Fruit fly (Drosophila melanogaster) whole organism, embryonic: ENCODE data around the gene sicily.

Source experiments
- Adf1 ChIP-seq: fragments of 200-800 bp; sonication (Bioruptor generic); IDR thresholded peaks from 2 replicates; pipeline ENCODE4 v1.3.6; 2022; ENCODE audit warnings: missing biosample characterization, missing genetic modification characterization
- CG11398 ChIP-seq: fragments of 200-800 bp; sonication (Bioruptor generic); optimal IDR thresholded peaks from 2 replicates; lab custom pipeline; 2016; ENCODE audit warnings: missing biosample characterization, missing genetic modification characterization
- CG11560 ChIP-seq: fragments of 200-800 bp; sonication (Bioruptor generic); IDR thresholded peaks from 3 replicates; pipeline ENCODE4 v1.3.6; 2022; ENCODE audit warnings: missing biosample characterization, missing genetic modification characterization
- CG12942 ChIP-seq: fragments of 200-800 bp; sonication (Bioruptor generic); optimal IDR thresholded peaks from 3 replicates; lab custom pipeline; 2016; ENCODE audit warnings: missing biosample characterization, missing genetic modification characterization
- CG13296 ChIP-seq: fragments of 200-800 bp; sonication (Bioruptor generic); optimal IDR thresholded peaks from 3 replicates; lab custom pipeline; 2018; ENCODE audit warnings: missing biosample characterization, mild to moderate bottlenecking, missing genetic modification characterization
- CG13424 ChIP-seq: fragments of 200-800 bp; sonication (Bioruptor generic); optimal IDR thresholded peaks from 2 replicates; lab custom pipeline; 2019; ENCODE audit warnings: missing biosample characterization, mild to moderate bottlenecking, missing genetic modification characterization, moderate library complexity
- CG14860 ChIP-seq: fragments of 200-800 bp; sonication (Bioruptor generic); IDR thresholded peaks from 3 replicates; pipeline ENCODE4 v1.3.6; 2022; ENCODE audit warnings: missing biosample characterization, missing genetic modification characterization; ENCODE audit not compliant: partially characterized antibody
- CG15514 ChIP-seq: fragments of 200-800 bp; sonication (Bioruptor generic); optimal IDR thresholded peaks from 3 replicates; lab custom pipeline; 2017; ENCODE audit warnings: missing biosample characterization, missing genetic modification characterization, mild to moderate bottlenecking, moderate library complexity, missing genetic modification reagents
- CG15696 ChIP-seq: fragments of 200-800 bp; sonication (Bioruptor generic); optimal IDR thresholded peaks from 2 replicates; lab custom pipeline; 2019; ENCODE audit warnings: missing biosample characterization, mild to moderate bottlenecking, missing genetic modification characterization, moderate library complexity
- CG17361 ChIP-seq: fragments of 200-800 bp; sonication (Bioruptor generic); IDR thresholded peaks from 3 replicates; pipeline ENCODE4 v1.3.6; 2022; ENCODE audit warnings: missing biosample characterization, missing genetic modification characterization
- CG17385 ChIP-seq: fragments of 200-800 bp; sonication (Bioruptor generic); optimal IDR thresholded peaks from 3 replicates; lab custom pipeline; 2018; ENCODE audit warnings: missing biosample characterization, mild to moderate bottlenecking, missing genetic modification characterization
- CG1792 ChIP-seq: fragments of 200-800 bp; sonication (Bioruptor generic); optimal IDR thresholded peaks from 2 replicates; lab custom pipeline; 2016; ENCODE audit warnings: missing biosample characterization, missing genetic modification characterization
- CG2199 ChIP-seq: fragments of 200-800 bp; sonication (Bioruptor generic); IDR thresholded peaks from 3 replicates; pipeline ENCODE4 v1.3.6; 2022; ENCODE audit warnings: missing biosample characterization, missing genetic modification characterization
- CG30020 ChIP-seq: fragments of 200-800 bp; optimal IDR thresholded peaks from 2 replicates; lab custom pipeline; 2019; ENCODE audit warnings: missing biosample characterization, mild to moderate bottlenecking, missing genetic modification characterization, moderate library complexity
- CG4617 ChIP-seq: fragments of 200-800 bp; sonication (Bioruptor generic); optimal IDR thresholded peaks from 3 replicates; lab custom pipeline; 2016; ENCODE audit warnings: missing biosample characterization, missing genetic modification characterization, borderline replicate concordance
- CG4730 ChIP-seq: fragments of 200-800 bp; sonication (Bioruptor generic); IDR thresholded peaks from 2 replicates; pipeline ENCODE4 v1.3.6; 2022; ENCODE audit warnings: missing biosample characterization, missing genetic modification characterization
- CG9215 ChIP-seq: fragments of 200-800 bp; sonication (Bioruptor generic); IDR thresholded peaks from 2 replicates; pipeline ENCODE4 v1.3.6; 2022; ENCODE audit warnings: missing biosample characterization, missing genetic modification characterization
- CG9609 ChIP-seq: fragments of 200-800 bp; sonication (Bioruptor generic); optimal IDR thresholded peaks from 3 replicates; lab custom pipeline; 2016; ENCODE audit warnings: missing biosample characterization, missing genetic modification characterization
- CG9876 ChIP-seq: fragments of 200-800 bp; sonication (Bioruptor generic); optimal IDR thresholded peaks from 2 replicates; lab custom pipeline; 2016; ENCODE audit warnings: missing biosample characterization, missing genetic modification characterization
- CG9932 ChIP-seq: fragments of 200-800 bp; sonication (Bioruptor generic); IDR thresholded peaks from 2 replicates; pipeline ENCODE4 v1.3.6; 2022; ENCODE audit warnings: missing biosample characterization, missing genetic modification characterization
- Deaf1 ChIP-seq: fragments of 200-800 bp; optimal IDR thresholded peaks from 3 replicates; lab custom pipeline; 2019; ENCODE audit warnings: missing biosample characterization, mild to moderate bottlenecking, missing genetic modification characterization, moderate library complexity
- Dref ChIP-seq: fragments of 200-800 bp; sonication (Bioruptor generic); IDR thresholded peaks from 2 replicates; pipeline ENCODE4 v1.3.6; 2022; ENCODE audit warnings: missing biosample characterization, missing genetic modification characterization
- Ets97D ChIP-seq: fragments of 200-800 bp; sonication (Bioruptor generic); optimal IDR thresholded peaks from 3 replicates; lab custom pipeline; 2016; ENCODE audit warnings: missing biosample characterization, missing genetic modification characterization
- Hmr ChIP-seq: fragments of 200-800 bp; sonication (Bioruptor generic); optimal IDR thresholded peaks from 3 replicates; lab custom pipeline; 2017; ENCODE audit warnings: mild to moderate bottlenecking, missing biosample characterization, missing genetic modification reagents, missing genetic modification characterization
- Hmx ChIP-seq: fragments of 200-800 bp; sonication (Bioruptor generic); optimal IDR thresholded peaks from 2 replicates; lab custom pipeline; 2016; ENCODE audit warnings: missing biosample characterization, missing genetic modification characterization
- Hsf ChIP-seq: fragments of 200-800 bp; sonication (Bioruptor generic); optimal IDR thresholded peaks from 3 replicates; lab custom pipeline; 2016; ENCODE audit warnings: missing biosample characterization, missing genetic modification characterization
- Lpt ChIP-seq: fragments of >200 bp; optimal IDR thresholded peaks from 2 replicates; lab custom pipeline; 2018; ENCODE audit warnings: missing biosample characterization, missing genetic modification characterization
- Oli ChIP-seq: fragments of 200-800 bp; sonication (Bioruptor generic); optimal IDR thresholded peaks from 2 replicates; lab custom pipeline; 2018; ENCODE audit warnings: missing biosample characterization, mild to moderate bottlenecking, missing genetic modification characterization, moderate library complexity
- Six4 ChIP-seq: fragments of 200-800 bp; sonication (Bioruptor generic); optimal IDR thresholded peaks from 2 replicates; lab custom pipeline; 2016; ENCODE audit warnings: missing biosample characterization, missing genetic modification characterization
- bab2 ChIP-seq: fragments of 200-800 bp; sonication (Bioruptor generic); optimal IDR thresholded peaks from 2 replicates; lab custom pipeline; 2016; ENCODE audit warnings: missing biosample characterization, missing genetic modification characterization
- bowl ChIP-seq: fragments of 200-800 bp; sonication (Bioruptor generic); IDR thresholded peaks from 2 replicates; pipeline ENCODE4 v1.3.6; 2022; ENCODE audit warnings: missing biosample characterization, missing genetic modification characterization
- chn ChIP-seq: fragments of 200-800 bp; sonication (Bioruptor generic); optimal IDR thresholded peaks from 2 replicates; lab custom pipeline; 2016; ENCODE audit warnings: missing biosample characterization, missing genetic modification characterization
- corto ChIP-seq: fragments of 200-800 bp; sonication (Bioruptor generic); optimal IDR thresholded peaks from 2 replicates; lab custom pipeline; 2016; ENCODE audit warnings: missing biosample characterization, mild to moderate bottlenecking, missing genetic modification characterization, moderate library complexity
- crol ChIP-seq: fragments of 200-800 bp; sonication (Bioruptor generic); IDR thresholded peaks from 2 replicates; pipeline ENCODE4 v1.3.6; 2022; ENCODE audit warnings: missing biosample characterization, missing genetic modification characterization
- dpn ChIP-seq, 2 experiments: fragments of 200-800 bp; sonication (Bioruptor generic); optimal IDR thresholded peaks; 3 replicates each; lab custom pipeline; 2016; ENCODE audit warnings: missing biosample characterization in 2 of 2, missing genetic modification characterization in 2 of 2
- ewg ChIP-seq: fragments of 200-800 bp; sonication (Bioruptor generic); optimal IDR thresholded peaks from 3 replicates; lab custom pipeline; 2017; ENCODE audit warnings: mild to moderate bottlenecking, missing biosample characterization, missing genetic modification reagents, missing genetic modification characterization
- exex ChIP-seq: fragments of 200-800 bp; sonication (Bioruptor generic); optimal IDR thresholded peaks from 4 replicates; lab custom pipeline; 2018; ENCODE audit warnings: missing biosample characterization, mild to moderate bottlenecking, missing genetic modification characterization, moderate library complexity
- eyg ChIP-seq: fragments of 200-800 bp; sonication (Bioruptor generic); optimal IDR thresholded peaks from 3 replicates; lab custom pipeline; 2016; ENCODE audit warnings: missing biosample characterization, missing genetic modification characterization
- gem ChIP-seq: fragments of 200-800 bp; sonication (Bioruptor generic); optimal IDR thresholded peaks from 2 replicates; lab custom pipeline; 2019; ENCODE audit warnings: missing biosample characterization, mild to moderate bottlenecking, missing genetic modification characterization, moderate library complexity
- h ChIP-seq: fragments of >200 bp; optimal IDR thresholded peaks from 2 replicates; lab custom pipeline; 2017
- hkb ChIP-seq, 2 experiments: fragments of 200-800 bp in 1 of 2; fragments of >200 bp in 1 of 2; sonication (Bioruptor generic) in 1 of 2; IDR thresholded peaks in 1 of 2; optimal IDR thresholded peaks in 1 of 2; 2 replicates each; pipeline versions ENCODE4 v1.3.6 to Lab custom; 2017 to 2022; ENCODE audit warnings: missing biosample characterization in 1 of 2, missing genetic modification characterization in 1 of 2
- insv ChIP-seq, 2 experiments: fragments of 200-800 bp; sonication (Bioruptor generic); optimal IDR thresholded peaks; 3 replicates each; lab custom pipeline; 2016 to 2018; ENCODE audit warnings: missing biosample characterization in 2 of 2, missing genetic modification characterization in 2 of 2
- inv ChIP-seq: fragments of 200-800 bp; sonication (Bioruptor generic); IDR thresholded peaks from 2 replicates; pipeline ENCODE4 v1.3.6; 2022; ENCODE audit warnings: missing biosample characterization, missing genetic modification characterization; ENCODE audit not compliant: partially characterized antibody
- maf-S ChIP-seq: fragments of 200-800 bp; sonication (Bioruptor generic); optimal IDR thresholded peaks from 2 replicates; lab custom pipeline; 2016; ENCODE audit warnings: missing biosample characterization, missing genetic modification characterization
- mam ChIP-seq: fragments of 200-800 bp; sonication (Bioruptor generic); optimal IDR thresholded peaks from 3 replicates; lab custom pipeline; 2016; ENCODE audit warnings: missing biosample characterization, missing genetic modification characterization
- mirr ChIP-seq: fragments of 200-800 bp; sonication (Bioruptor generic); optimal IDR thresholded peaks from 3 replicates; lab custom pipeline; 2018; ENCODE audit warnings: missing biosample characterization, mild to moderate bottlenecking, missing genetic modification characterization
- nerfin-1 ChIP-seq: fragments of 200-800 bp; sonication (Bioruptor generic); optimal IDR thresholded peaks from 3 replicates; lab custom pipeline; 2019; ENCODE audit warnings: missing biosample characterization, mild to moderate bottlenecking, missing genetic modification characterization, moderate library complexity
- nmo ChIP-seq: fragments of 200-800 bp; sonication (Bioruptor generic); optimal IDR thresholded peaks from 2 replicates; lab custom pipeline; 2018; ENCODE audit warnings: missing biosample characterization, mild to moderate bottlenecking, missing genetic modification characterization, moderate library complexity
- pnt ChIP-seq: fragments of 200-800 bp; sonication (Bioruptor generic); optimal IDR thresholded peaks from 3 replicates; lab custom pipeline; 2016; ENCODE audit warnings: missing biosample characterization, missing genetic modification characterization
- ranshi ChIP-seq: fragments of 200-800 bp; sonication (Bioruptor generic); IDR thresholded peaks from 2 replicates; pipeline ENCODE4 v1.3.6; 2022; ENCODE audit warnings: missing biosample characterization, missing genetic modification characterization
- slbo ChIP-seq: fragments of 200-800 bp; sonication (Bioruptor generic); IDR thresholded peaks from 2 replicates; pipeline ENCODE4 v1.3.6; 2022; ENCODE audit warnings: missing biosample characterization, missing genetic modification characterization
- unpg ChIP-seq: fragments of 200-800 bp; sonication (Bioruptor generic); optimal IDR thresholded peaks from 3 replicates; lab custom pipeline; 2018; ENCODE audit warnings: missing biosample characterization, mild to moderate bottlenecking, missing genetic modification characterization, moderate library complexity

Gene sicily

dm6 chrX:11885356-11885755 lies 6.2 kb upstream of the sicily start (continued):
- TF ChIP-seq CG1792 (no peak), dpn (GFP tag; optimal IDR thresholded peaks at IDR 0.05; lab: Kevin White, UChicago) (peak in 1 of 2 experiments; percentile 37), CG14860 (GFP tag; lab: Robert Waterston, UW) (no peak), Adf1 (no peak; the same call in 1 of the 2 replicates), chn (GFP tag; lab: Kevin White, UChicago) (no peak), Dref (no peak), Deaf1 (tag; lab: Kevin White, UChicago) (peak; percentile 39), exex (peak; percentile 26), CG17361 (GFP tag; lab: Robert Waterston, UW) (0 out of 3 replicates have a peak, but pooled peaks have one; percentile 14), Six4 (no peak), CG9609 (GFP tag; lab: Kevin White, UChicago) (no peak), bowl (no peak), Lpt (GFP tag; lab: Kevin White, UChicago) (no peak), pnt (GFP tag; lab: Kevin White, UChicago) (no peak), ranshi (GFP tag; lab: Robert Waterston, UW) (peak; percentile 41; the same call in 1 of the 2 replicates), Oli (tag; lab: Kevin White, UChicago) (peak; percentile 60), CG15696 (tag; lab: Kevin White, UChicago) (no peak), nerfin-1 (peak; percentile 0), hkb (optimal IDR thresholded peaks at IDR 0.05; lab: Kevin White, UChicago) (no peak), hkb (GFP tag; IDR thresholded peaks at IDR 0.05; lab: Robert Waterston, UW) (peak; percentile 55), CG9876 (no peak), CG2199 (peak; percentile 34; the same call in 1 of the 3 replicates), inv (no peak)

- TF ChIP-seq unpg = peak; percentile 14
- TF ChIP-seq CG13296 = peak; percentile 20
- TF ChIP-seq Hsf (GFP tag; lab: Kevin White, UChicago) = peak; percentile 22
- TF ChIP-seq CG4730 (GFP tag; lab: Robert Waterston, UW) = no peak
- TF ChIP-seq CG9932 (GFP tag; lab: Robert Waterston, UW) = peak; percentile 67
- TF ChIP-seq CG9215 (GFP tag; lab: Robert Waterston, UW) = 0 out of 2 replicates have a peak, but pooled peaks have one; percentile 14
- peak; percentile 38 for TF ChIP-seq eyg
- peak; percentile 5 for TF ChIP-seq CG11398
- no peak for TF ChIP-seq crol (GFP tag; lab: Robert Waterston, UW)
- TF ChIP-seq gem = peak; percentile 11
- TF ChIP-seq CG15514 = peak; percentile 77
- TF ChIP-seq CG17385 (GFP tag; lab: Kevin White, UChicago) = peak; percentile 26
- TF ChIP-seq CG12942 (GFP tag; lab: Kevin White, UChicago) = peak; percentile 36
- TF ChIP-seq Hmr = peak; percentile 32
- no peak for TF ChIP-seq CG11560 (tag; lab: Robert Waterston, UW)
- peak; percentile 65 for TF ChIP-seq Ets97D
- peak; percentile 30 for TF ChIP-seq chn (GFP tag; lab: Kevin White, UChicago)
- peak; percentile 44 for TF ChIP-seq maf-S (GFP tag; lab: Kevin White, UChicago)
- TF ChIP-seq CG13424 (tag; lab: Kevin White, UChicago) = peak; percentile 13
- TF ChIP-seq insv (GFP tag; optimal IDR thresholded peaks at IDR 0.05; lab: Kevin White, UChicago) = no peak
- TF ChIP-seq Hmx (GFP tag; lab: Kevin White, UChicago) = no peak
- TF ChIP-seq CG4617 (GFP tag; lab: Kevin White, UChicago) = peak; percentile 71
- TF ChIP-seq mam = peak; percentile 72
- no peak for TF ChIP-seq h (lab: Kevin White, UChicago)
- TF ChIP-seq corto (GFP tag; lab: Kevin White, UChicago) = no peak
- peak; percentile 59 for TF ChIP-seq mirr (GFP tag; lab: Kevin White, UChicago)
- TF ChIP-seq bab2 (GFP tag; lab: Kevin White, UChicago) = peak; percentile 37
- peak; percentile 28 for TF ChIP-seq CG30020 (tag; lab: Kevin White, UChicago)
- TF ChIP-seq nmo (GFP tag; lab: Kevin White, UChicago) = peak; percentile 39
- TF ChIP-seq ewg (GFP tag; lab: Kevin White, UChicago) = no peak
- peak; percentile 63 for TF ChIP-seq slbo (GFP tag; lab: Robert Waterston, UW)
Measured at dm6 chrX:11886976-11887375, 4.6 kb upstream of the sicily start, which contains the start of the genes CG10353 and SelG. Gene CG10353 (minus strand): TSS chrX:11887162. Gene SelG (plus strand): TSS chrX:11887284.
